Fruit fly (Drosophila melanogaster) whole organism, embryonic: ENCODE measurements around the gene CG17819.

Experiments used
- BtbVII ChIP-seq: fragments of 200-800 bp; sonication (Bioruptor generic); optimal IDR thresholded peaks from 3 replicates; lab custom pipeline; 2017; ENCODE audit warnings: missing biosample characterization, mild to moderate bottlenecking, missing genetic modification characterization
- C15 ChIP-seq: fragments of 200-800 bp; sonication (Bioruptor generic); IDR thresholded peaks from 3 replicates; pipeline ENCODE4 v1.3.6; 2022; ENCODE audit warnings: missing biosample characterization, missing genetic modification characterization
- CG12659 ChIP-seq: fragments of 200-800 bp; sonication (Bioruptor generic); optimal IDR thresholded peaks from 3 replicates; lab custom pipeline; 2017; ENCODE audit warnings: mild to moderate bottlenecking, missing biosample characterization, missing genetic modification reagents, missing genetic modification characterization
- CG14441 ChIP-seq: fragments of 200-800 bp; sonication (Bioruptor generic); IDR thresholded peaks from 2 replicates; pipeline ENCODE4 v1.3.6; 2022; ENCODE audit warnings: missing biosample characterization, missing genetic modification characterization
- CG14860 ChIP-seq: fragments of 200-800 bp; sonication (Bioruptor generic); IDR thresholded peaks from 3 replicates; pipeline ENCODE4 v1.3.6; 2022; ENCODE audit warnings: missing biosample characterization, missing genetic modification characterization; ENCODE audit not compliant: partially characterized antibody
- CG15073 ChIP-seq: fragments of 200-800 bp; sonication (Bioruptor generic); optimal IDR thresholded peaks from 2 replicates; lab custom pipeline; 2016; ENCODE audit warnings: missing biosample characterization, missing genetic modification characterization
- CG15514 ChIP-seq: fragments of 200-800 bp; sonication (Bioruptor generic); optimal IDR thresholded peaks from 3 replicates; lab custom pipeline; 2017; ENCODE audit warnings: missing biosample characterization, missing genetic modification characterization, mild to moderate bottlenecking, moderate library complexity, missing genetic modification reagents
- CG17912 ChIP-seq: fragments of 200-800 bp; sonication (Bioruptor generic); optimal IDR thresholded peaks from 2 replicates; lab custom pipeline; 2018; ENCODE audit warnings: missing biosample characterization, mild to moderate bottlenecking, missing genetic modification characterization
- CG2129 ChIP-seq: fragments of 200-800 bp; sonication (Bioruptor generic); IDR thresholded peaks from 2 replicates; pipeline ENCODE4 v1.3.6; 2022; ENCODE audit warnings: missing biosample characterization, missing genetic modification characterization; ENCODE audit not compliant: partially characterized antibody
- CG32772 ChIP-seq: fragments of 200-800 bp; sonication (Bioruptor generic); IDR thresholded peaks from 2 replicates; pipeline ENCODE4 v1.3.6; 2022; ENCODE audit warnings: missing biosample characterization, missing genetic modification characterization
- CG34224 ChIP-seq: fragments of 200-800 bp; sonication (Bioruptor generic); IDR thresholded peaks from 3 replicates; pipeline ENCODE4 v1.3.6; 2022; ENCODE audit warnings: missing biosample characterization, missing genetic modification characterization; ENCODE audit not compliant: partially characterized antibody
- CG42726 ChIP-seq: fragments of 200-800 bp; sonication (Bioruptor generic); IDR thresholded peaks from 2 replicates; pipeline ENCODE4 v1.3.6; 2022; ENCODE audit warnings: missing biosample characterization, missing genetic modification characterization; ENCODE audit not compliant: partially characterized antibody
- CG4854 ChIP-seq: fragments of 200-800 bp; sonication (Bioruptor generic); optimal IDR thresholded peaks from 2 replicates; lab custom pipeline; 2016; ENCODE audit warnings: missing biosample characterization, missing genetic modification characterization, inconsistent platforms
- CG6175 ChIP-seq: fragments of 200-800 bp; sonication (Bioruptor generic); IDR thresholded peaks from 3 replicates; pipeline ENCODE4 v1.3.6; 2022; ENCODE audit warnings: missing biosample characterization, missing genetic modification characterization
- CG6813 ChIP-seq: fragments of 200-800 bp; sonication (Bioruptor generic); optimal IDR thresholded peaks from 2 replicates; lab custom pipeline; 2017; ENCODE audit warnings: missing biosample characterization, missing genetic modification characterization, mild to moderate bottlenecking, moderate library complexity, missing genetic modification reagents
- CG7271 ChIP-seq: fragments of 200-800 bp; sonication (Bioruptor generic); optimal IDR thresholded peaks from 2 replicates; lab custom pipeline; 2018; ENCODE audit warnings: missing biosample characterization, mild to moderate bottlenecking, missing genetic modification characterization, moderate library complexity
- CG7745 ChIP-seq: fragments of 200-800 bp; sonication (Bioruptor generic); optimal IDR thresholded peaks from 2 replicates; lab custom pipeline; 2018; ENCODE audit warnings: missing biosample characterization, mild to moderate bottlenecking, missing genetic modification characterization, moderate library complexity
- CG7786 ChIP-seq: fragments of 200-800 bp; sonication (Bioruptor generic); optimal IDR thresholded peaks from 2 replicates; lab custom pipeline; 2016; ENCODE audit warnings: missing biosample characterization, missing genetic modification characterization
- CG9797 ChIP-seq: fragments of 200-800 bp; sonication (Bioruptor generic); optimal IDR thresholded peaks from 3 replicates; lab custom pipeline; 2018; ENCODE audit warnings: missing biosample characterization, mild to moderate bottlenecking, missing genetic modification characterization
- CG9932 ChIP-seq: fragments of 200-800 bp; sonication (Bioruptor generic); IDR thresholded peaks from 2 replicates; pipeline ENCODE4 v1.3.6; 2022; ENCODE audit warnings: missing biosample characterization, missing genetic modification characterization
- Dbx ChIP-seq: fragments of 200-800 bp; sonication (Bioruptor generic); IDR thresholded peaks from 3 replicates; pipeline ENCODE4 v1.3.6; 2022; ENCODE audit warnings: missing biosample characterization, missing genetic modification characterization
- Doc3 ChIP-seq: fragments of 200-800 bp; sonication (Bioruptor generic); IDR thresholded peaks from 3 replicates; pipeline ENCODE4 v1.3.6; 2022; ENCODE audit warnings: missing biosample characterization, missing genetic modification characterization; ENCODE audit not compliant: partially characterized antibody
- Elba2 ChIP-seq: fragments of 200-800 bp; sonication (Bioruptor generic); optimal IDR thresholded peaks from 3 replicates; lab custom pipeline; 2016; ENCODE audit warnings: missing biosample characterization, missing genetic modification characterization
- Fer1 ChIP-seq: fragments of 200-800 bp; sonication (Bioruptor generic); optimal IDR thresholded peaks from 2 replicates; lab custom pipeline; 2017; ENCODE audit warnings: missing biosample characterization, mild to moderate bottlenecking, missing genetic modification characterization
- Hmx ChIP-seq: fragments of 200-800 bp; sonication (Bioruptor generic); optimal IDR thresholded peaks from 2 replicates; lab custom pipeline; 2016; ENCODE audit warnings: missing biosample characterization, missing genetic modification characterization
- Hr39 ChIP-seq: fragments of >200 bp; optimal IDR thresholded peaks from 2 replicates; lab custom pipeline; 2017
- Lpt ChIP-seq: fragments of >200 bp; optimal IDR thresholded peaks from 2 replicates; lab custom pipeline; 2018; ENCODE audit warnings: missing biosample characterization, missing genetic modification characterization
- MBD-R2 ChIP-seq: fragments of 200-800 bp; sonication (Bioruptor generic); IDR thresholded peaks from 2 replicates; pipeline ENCODE4 v1.3.6; 2022; ENCODE audit warnings: missing biosample characterization, missing genetic modification characterization
- MTF-1 ChIP-seq: fragments of 200-800 bp; sonication (Bioruptor generic); optimal IDR thresholded peaks from 2 replicates; lab custom pipeline; 2018; ENCODE audit warnings: missing biosample characterization, mild to moderate bottlenecking, missing genetic modification characterization, borderline replicate concordance
- Med ChIP-seq: fragments of 200-800 bp; sonication (Bioruptor generic); peaks from one replicate; lab custom pipeline; 2016; ENCODE audit warnings: missing biosample characterization, missing genetic modification characterization, mild to moderate bottlenecking, inconsistent platforms, moderate library complexity
- Pdp1 ChIP-seq, 2 experiments: fragments of 200-800 bp; sonication (Bioruptor generic); optimal IDR thresholded peaks; 3 replicates each; lab custom pipeline; 2016; ENCODE audit warnings: missing biosample characterization in 2 of 2, missing genetic modification characterization in 2 of 2, mild to moderate bottlenecking in 1 of 2, moderate library complexity in 1 of 2
- Ssrp ChIP-seq: fragments of 200-800 bp; sonication (Bioruptor generic); optimal IDR thresholded peaks from 2 replicates; lab custom pipeline; 2018; ENCODE audit warnings: missing biosample characterization, mild to moderate bottlenecking, missing genetic modification characterization, moderate library complexity
- TFAM ChIP-seq: fragments of 200-800 bp; sonication (Bioruptor generic); optimal IDR thresholded peaks from 2 replicates; lab custom pipeline; 2017; ENCODE audit warnings: missing biosample characterization, missing genetic modification characterization, inconsistent platforms
- ash1 ChIP-seq: fragments of 200-800 bp; sonication (Bioruptor generic); optimal IDR thresholded peaks from 2 replicates; lab custom pipeline; 2018; ENCODE audit warnings: missing biosample characterization, mild to moderate bottlenecking, missing genetic modification characterization
- az2 ChIP-seq: fragments of 200-800 bp; sonication (Bioruptor generic); optimal IDR thresholded peaks from 3 replicates; lab custom pipeline; 2016; ENCODE audit warnings: missing biosample characterization, missing genetic modification characterization
- chinmo ChIP-seq: fragments of 200-800 bp; sonication (Bioruptor generic); IDR thresholded peaks from 4 replicates; pipeline ENCODE4 v1.3.6; 2022; ENCODE audit warnings: missing biosample characterization, missing genetic modification characterization; ENCODE audit not compliant: partially characterized antibody
- disco-r ChIP-seq: fragments of 200-800 bp; sonication (Bioruptor generic); optimal IDR thresholded peaks from 2 replicates; lab custom pipeline; 2016; ENCODE audit warnings: missing biosample characterization, missing genetic modification characterization
- ftz-f1 ChIP-seq: fragments of 200-800 bp; sonication (Bioruptor generic); optimal IDR thresholded peaks from 2 replicates; lab custom pipeline; 2016; ENCODE audit warnings: missing biosample characterization, missing genetic modification characterization
- hb ChIP-seq: fragments of 200-800 bp; sonication (Bioruptor generic); IDR thresholded peaks from 3 replicates; pipeline ENCODE4 v1.3.6; 2022; ENCODE audit warnings: missing biosample characterization, missing genetic modification characterization; ENCODE audit not compliant: partially characterized antibody
- inv ChIP-seq: fragments of 200-800 bp; sonication (Bioruptor generic); IDR thresholded peaks from 2 replicates; pipeline ENCODE4 v1.3.6; 2022; ENCODE audit warnings: missing biosample characterization, missing genetic modification characterization; ENCODE audit not compliant: partially characterized antibody
- lbe ChIP-seq: fragments of 200-800 bp; sonication (Bioruptor generic); optimal IDR thresholded peaks from 2 replicates; lab custom pipeline; 2016; ENCODE audit warnings: missing biosample characterization, mild to moderate bottlenecking, missing genetic modification characterization
- pan ChIP-seq, 4 experiments: fragments of >200 bp in 3 of 4; fragments of 200-800 bp in 1 of 4; sonication (Bioruptor generic) in 1 of 4; optimal IDR thresholded peaks in 3 of 4; IDR thresholded peaks in 1 of 4; 2 replicates each; pipeline versions ENCODE4 v1.3.6 to Lab custom; 2017 to 2022; ENCODE audit warnings: missing biosample characterization in 2 of 4, missing genetic modification characterization in 2 of 4, mixed read lengths in 1 of 4
- peb ChIP-seq: fragments of 200-800 bp; sonication (Bioruptor generic); IDR thresholded peaks from 2 replicates; pipeline ENCODE4 v1.3.6; 2022; ENCODE audit warnings: missing biosample characterization, missing genetic modification characterization
- prd ChIP-seq, 3 experiments: fragments of >200 bp in 2 of 3; fragments of 200-800 bp in 1 of 3; sonication (Bioruptor generic) in 1 of 3; optimal IDR thresholded peaks in 2 of 3; IDR thresholded peaks in 1 of 3; 2 replicates in 2 of 3; 3 replicates in 1 of 3; pipeline versions ENCODE4 v1.3.6 to Lab custom; 2017 to 2022; ENCODE audit warnings: missing biosample characterization in 1 of 3, missing genetic modification characterization in 1 of 3
- seq ChIP-seq: fragments of 200-800 bp; sonication (Bioruptor generic); IDR thresholded peaks from 2 replicates; pipeline ENCODE4 v1.3.6; 2022; ENCODE audit warnings: missing biosample characterization, missing genetic modification characterization
- slbo ChIP-seq: fragments of 200-800 bp; sonication (Bioruptor generic); IDR thresholded peaks from 2 replicates; pipeline ENCODE4 v1.3.6; 2022; ENCODE audit warnings: missing biosample characterization, missing genetic modification characterization
- sna ChIP-seq: fragments of 200-800 bp; sonication (Bioruptor generic); IDR thresholded peaks from 2 replicates; pipeline ENCODE4 v1.3.6; 2022; ENCODE audit warnings: missing biosample characterization, missing genetic modification characterization; ENCODE audit not compliant: partially characterized antibody

Gene CG17819

dm6 chr3R:21874982-21875466, 10.3 kb downstream of the CG17819 start, which contains the start of gene CG6656 (continued):
- TF ChIP-seq CG34224 (GFP tag; lab: Robert Waterston, UW) (peak; percentile 25; the same call in 1 of the 3 replicates), Doc3 (GFP tag; lab: Robert Waterston, UW) (no peak), hb (GFP tag; lab: Robert Waterston, UW) (0 out of 3 replicates have a peak, but pooled peaks have one; percentile 18), lbe (GFP tag; lab: Kevin White, UChicago) (peak; percentile 67), MTF-1 (GFP tag; lab: Kevin White, UChicago) (peak; percentile 8), CG42726 (no peak), sna (0 out of 2 replicates have a peak, but pooled peaks have one; percentile 36), ash1 (no peak), MBD-R2 (GFP tag; lab: Robert Waterston, UW) (peak; percentile 35; the same call in 1 of the 2 replicates), az2 (GFP tag; lab: Kevin White, UChicago) (no peak), CG15514 (GFP tag; lab: Kevin White, UChicago) (peak; percentile 45), prd (optimal IDR thresholded peaks at IDR 0.05; lab: Kevin White, UChicago) (no peak), prd (GFP tag; IDR thresholded peaks at IDR 0.05; lab: Robert Waterston, UW) (no peak; the same call in 2 of the 3 replicates), inv (no peak), CG7786 (GFP tag; lab: Kevin White, UChicago) (no peak), ftz-f1 (peak; percentile 34), CG7745 (tag; lab: Kevin White, UChicago) (peak; percentile 67), C15 (GFP tag; lab: Robert Waterston, UW) (no peak), CG9932 (GFP tag; lab: Robert Waterston, UW) (0 out of 2 replicates have a peak, but pooled peaks have one; percentile 19), Pdp1 (GFP tag; optimal IDR thresholded peaks at IDR 0.05; lab: Kevin White, UChicago) (peak in 1 of 2 experiments; percentile 54), peb (GFP tag; lab: Robert Waterston, UW) (no peak), CG2129 (GFP tag; lab: Robert Waterston, UW) (no peak), BtbVII (GFP tag; lab: Kevin White, UChicago) (no peak), CG32772 (GFP tag; lab: Robert Waterston, UW) (no peak), CG12659 (GFP tag; lab: Kevin White, UChicago) (peak; percentile 3), slbo (GFP tag; lab: Robert Waterston, UW) (peak; percentile 24; the same call in 1 of the 2 replicates), chinmo (0 out of 4 replicates have a peak, but pooled peaks have one; percentile 43), CG15073 (GFP tag; lab: Kevin White, UChicago) (no peak), CG4854 (no peak), Hr39 (lab: Kevin White, UChicago) (no peak), CG7271 (tag; lab: Kevin White, UChicago) (no peak), Ssrp (tag; lab: Kevin White, UChicago) (no peak), CG14860 (GFP tag; lab: Robert Waterston, UW) (0 out of 3 replicates have a peak, but pooled peaks have one; percentile 28), Dbx (GFP tag; lab: Robert Waterston, UW) (peak; percentile 32; the same call in 1 of the 3 replicates), Med (GFP tag; lab: Kevin White, UChicago) (peak; percentile 81), CG17912 (GFP tag; lab: Kevin White, UChicago) (no peak), seq (no peak), Hmx (GFP tag; lab: Kevin White, UChicago) (no peak), CG6813 (GFP tag; lab: Kevin White, UChicago) (peak; percentile 1), CG9797 (GFP tag; lab: Kevin White, UChicago) (no peak), Lpt (GFP tag; lab: Kevin White, UChicago) (no peak), pan (optimal IDR thresholded peaks at IDR 0.05; lab: Kevin White, UChicago) (no peak), pan (GFP tag; optimal IDR thresholded peaks at IDR 0.05 in 1 of 2, IDR thresholded peaks at IDR 0.05 in 1 of 2) (peak in 1 of 2 experiments; percentile 24), CG6175 (GFP tag; lab: Robert Waterston, UW) (no peak; the same call in 2 of the 3 replicates), Fer1 (GFP tag; lab: Kevin White, UChicago) (peak; percentile 21), disco-r (GFP tag; lab: Kevin White, UChicago) (no peak), Elba2 (no peak), TFAM (no peak), CG14441 (GFP tag; lab: Robert Waterston, UW) (0 out of 2 replicates have a peak, but pooled peaks have one; percentile 17)
